Worm (Caenorhabditis elegans) whole organism, L4 larva: ENCODE results near the gene kin-20.
A peak's percentile ranks its signal among the peaks of the same experiment; 100 is the strongest.

Experiments used
- F10B5.3 ChIP-seq: sonication (generic microtip); optimal IDR thresholded peaks from 2 replicates; lab custom pipeline; 2016; ENCODE audit warnings: mild to moderate bottlenecking, missing genetic modification characterization, missing compliant biosample characterization
- F49E8.2 ChIP-seq: sonication (generic microtip); optimal IDR thresholded peaks from 2 replicates; lab custom pipeline; 2016; ENCODE audit warnings: missing compliant biosample characterization, mild to moderate bottlenecking, missing genetic modification characterization, borderline replicate concordance
- arid-1 ChIP-seq: fragments of 200-800 bp; sonication (Bioruptor generic); conservative IDR thresholded peaks from 2 replicates; pipeline ENCODE4 v1.3.6; 2022; ENCODE audit warnings: missing genetic modification reagents, missing genetic modification characterization, missing compliant biosample characterization
- daf-12 ChIP-seq: fragments of 150-350 bp; optimal IDR thresholded peaks from 2 replicates; lab custom pipeline; 2014; ENCODE audit warnings: missing biosample characterization, missing genetic modification reagents, missing genetic modification characterization
- daf-19 ChIP-seq: fragments of 200-800 bp; sonication (Bioruptor generic); conservative IDR thresholded peaks from 2 replicates; pipeline ENCODE4 v1.3.6; 2022; ENCODE audit warnings: missing genetic modification characterization, missing compliant biosample characterization
- hif-1 ChIP-seq, 2 experiments: sonication (generic microtip); optimal IDR thresholded peaks; 2 replicates each; lab custom pipeline; 2016 to 2017; ENCODE audit warnings: missing compliant biosample characterization in 2 of 2, missing genetic modification characterization in 2 of 2, missing genetic modification reagents in 2 of 2, missing genotype in 2 of 2, mild to moderate bottlenecking in 1 of 2
- hlh-30 ChIP-seq: sonication (generic microtip); optimal IDR thresholded peaks from 2 replicates; lab custom pipeline; 2017; ENCODE audit warnings: antibody characterized with exemption, mild to moderate bottlenecking, missing genetic modification characterization, missing compliant biosample characterization; ENCODE audit not compliant: insufficient read depth
- lir-3 ChIP-seq: sonication (generic microtip); optimal IDR thresholded peaks from 2 replicates; lab custom pipeline; 2016; ENCODE audit warnings: mild to moderate bottlenecking, missing genetic modification characterization, missing compliant biosample characterization
- skn-1 ChIP-seq: fragments of 150-350 bp; optimal IDR thresholded peaks from 2 replicates; lab custom pipeline; 2014; ENCODE audit warnings: missing biosample characterization, missing genetic modification characterization
- snpc-4 ChIP-seq: fragments of 150-350 bp; optimal IDR thresholded peaks from 2 replicates; lab custom pipeline; 2014; ENCODE audit warnings: missing biosample characterization, missing genetic modification characterization
- tra-1 ChIP-seq: fragments of 200-800 bp; sonication (Bioruptor generic); IDR thresholded peaks from 2 replicates; pipeline ENCODE4 v1.3.6; 2022; ENCODE audit warnings: missing genetic modification reagents, missing genetic modification characterization, missing compliant biosample characterization

DNA sequence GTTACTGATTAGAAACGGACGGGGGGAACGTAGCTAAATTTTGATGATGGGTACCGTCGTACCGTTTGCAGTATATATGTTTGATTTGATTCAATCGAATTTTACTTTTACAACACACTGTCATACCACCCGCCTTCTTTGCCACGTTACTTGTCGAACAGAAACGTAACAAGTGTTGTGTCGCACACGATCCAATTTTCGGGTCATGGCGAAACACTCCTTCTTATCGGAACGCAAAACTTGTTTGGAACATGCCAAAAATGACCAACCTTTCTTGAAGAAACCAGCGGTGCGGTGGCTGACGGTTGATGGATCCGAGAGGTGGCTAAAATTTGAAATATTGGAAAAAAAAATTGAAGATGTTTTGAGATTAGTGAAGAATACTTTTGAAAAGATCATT is 2.8 kb upstream of the kin-20 start:
- TF ChIP-seq daf-12 (tag; lab: Kevin White, UChicago) (no peak), hlh-30 (tag; lab: Kevin White, UChicago) (peak; percentile 15), daf-19 (GFP tag; lab: Robert Waterston, UW) (no peak), F10B5.3 (tag; lab: Kevin White, UChicago) (no peak), lir-3 (no peak), hif-1 (tag; optimal IDR thresholded peaks at IDR 0.05; lab: Kevin White, UChicago) (no peak), snpc-4 (tag; lab: Kevin White, UChicago) (no peak), F49E8.2 (no peak), skn-1 (tag; lab: Kevin White, UChicago) (no peak), arid-1 (GFP tag; lab: Robert Waterston, UW) (no peak), tra-1 (GFP tag; lab: Robert Waterston, UW) (no peak)
